In genomic region chrX:1270655-1271054, dm6 we compare ENCODE assay signal across 5 fruit fly cellular contexts.
TF ChIP-seq lines count a peak whose summit lies in the region.

No protein-coding gene starts in this region.

- no peak for TF ChIP-seq CTCF in whole organism, embryonic (GFP tag; optimal IDR thresholded peaks at IDR 0.05; lab: Kevin White, UChicago)

TF ChIP-seq in whole organism, adult, 20 proteins besides CTCF, POLR2A, EP300 and RAD21:
- TF ChIP-seq bab1 (GFP tag; optimal IDR thresholded peaks at IDR 0.05; lab: Kevin White, UChicago) (peak; percentile 63), CG14711 (tag; optimal IDR thresholded peaks at IDR 0.05; lab: Kevin White, UChicago) (peak; percentile 27), CG12768 (GFP tag; optimal IDR thresholded peaks at IDR 0.05; lab: Kevin White, UChicago) (no peak), CG7101 (tag; optimal IDR thresholded peaks at IDR 0.05; lab: Kevin White, UChicago) (peak; percentile 1), pad (GFP tag; optimal IDR thresholded peaks at IDR 0.05; lab: Kevin White, UChicago) (peak; percentile 31), cnc (optimal IDR thresholded peaks at IDR 0.05; lab: Kevin White, UChicago) (no peak)

TF ChIP-seq in whole organism, embryonic, 481 proteins besides CTCF, POLR2A, EP300 and RAD21 (continues in another document):
- TF ChIP-seq Fer1 (GFP tag; optimal IDR thresholded peaks at IDR 0.05; lab: Kevin White, UChicago): peak; percentile 49
- TF ChIP-seq CG4404 (GFP tag; IDR thresholded peaks at IDR 0.05; lab: Robert Waterston, UW): no peak
- TF ChIP-seq Hsf (GFP tag; optimal IDR thresholded peaks at IDR 0.05; lab: Kevin White, UChicago): peak; percentile 20
- TF ChIP-seq CG12219 (GFP tag; optimal IDR thresholded peaks at IDR 0.05; lab: Kevin White, UChicago): peak; percentile 23
- no peak for TF ChIP-seq corto (GFP tag; optimal IDR thresholded peaks at IDR 0.05; lab: Kevin White, UChicago)
- peak; percentile 55 for TF ChIP-seq CG18262 (tag; optimal IDR thresholded peaks at IDR 0.05; lab: Kevin White, UChicago)
- peak; percentile 62 for TF ChIP-seq dmrt99B (tag; optimal IDR thresholded peaks at IDR 0.05; lab: Kevin White, UChicago)
- TF ChIP-seq lbe (GFP tag; optimal IDR thresholded peaks at IDR 0.05; lab: Kevin White, UChicago): no peak
- TF ChIP-seq Opbp (GFP tag; IDR thresholded peaks at IDR 0.05; lab: Robert Waterston, UW; ENCODE audit: partially characterized antibody): no peak
- TF ChIP-seq inv (GFP tag; IDR thresholded peaks at IDR 0.05; lab: Robert Waterston, UW; ENCODE audit: partially characterized antibody): no peak
- peak; percentile 0 for TF ChIP-seq Hr3 (GFP tag; optimal IDR thresholded peaks at IDR 0.05; lab: Kevin White, UChicago)
- TF ChIP-seq sug (tag; optimal IDR thresholded peaks at IDR 0.05; lab: Kevin White, UChicago): peak; percentile 49
- no peak for TF ChIP-seq kay (GFP tag; optimal IDR thresholded peaks at IDR 0.05; lab: Kevin White, UChicago)
- no peak for TF ChIP-seq B-H2 (GFP tag; optimal IDR thresholded peaks at IDR 0.05; lab: Kevin White, UChicago)
- TF ChIP-seq Taf1 (GFP tag; IDR thresholded peaks at IDR 0.05; lab: Robert Waterston, UW): no peak
- TF ChIP-seq tap (tag; optimal IDR thresholded peaks at IDR 0.05; lab: Kevin White, UChicago): peak; percentile 29
- peak; percentile 53 for TF ChIP-seq CG9727 (GFP tag; optimal IDR thresholded peaks at IDR 0.05; lab: Kevin White, UChicago)
- no peak for TF ChIP-seq gsb (GFP tag; IDR thresholded peaks at IDR 0.05; lab: Robert Waterston, UW)
- TF ChIP-seq lmd (GFP tag; IDR thresholded peaks at IDR 0.05; lab: Robert Waterston, UW): peak; percentile 53
- TF ChIP-seq grau (tag; optimal IDR thresholded peaks at IDR 0.05; lab: Kevin White, UChicago): peak; percentile 68
- TF ChIP-seq nerfin-2 (GFP tag; IDR thresholded peaks at IDR 0.05; lab: Robert Waterston, UW; ENCODE audit: partially characterized antibody): no peak

TF ChIP-seq in whole organism, prepupa, 60 proteins besides CTCF, POLR2A, EP300 and RAD21 (continues in another document):
- TF ChIP-seq dsx (GFP tag; optimal IDR thresholded peaks at IDR 0.05; lab: Kevin White, UChicago; ENCODE audit: poor library complexity, severe bottlenecking) (no peak), topi (GFP tag; optimal IDR thresholded peaks at IDR 0.05; lab: Kevin White, UChicago) (peak; percentile 67), CG8119 (GFP tag; IDR thresholded peaks at IDR 0.05; lab: Robert Waterston, UW) (no peak), CG10631 (GFP tag; optimal IDR thresholded peaks at IDR 0.05; lab: Kevin White, UChicago) (peak; percentile 4), CG32006 (GFP tag; optimal IDR thresholded peaks at IDR 0.05; lab: Kevin White, UChicago) (peak; percentile 28), Eip78C (GFP tag; lab: Kevin White, UChicago) (peak; percentile 63), CG8632 (GFP tag; optimal IDR thresholded peaks at IDR 0.05; lab: Kevin White, UChicago) (no peak), Smox (GFP tag; optimal IDR thresholded peaks at IDR 0.05; lab: Kevin White, UChicago) (peak; percentile 39), CG7368 (GFP tag; optimal IDR thresholded peaks at IDR 0.05; lab: Kevin White, UChicago) (no peak), svp (GFP tag; lab: Kevin White, UChicago) (peak; percentile 80), Hr39 (GFP tag; optimal IDR thresholded peaks at IDR 0.05; lab: Kevin White, UChicago) (peak; percentile 29), Sox14 (GFP tag; optimal IDR thresholded peaks at IDR 0.05; lab: Kevin White, UChicago) (peak; percentile 31), Blimp-1 (GFP tag; optimal IDR thresholded peaks at IDR 0.05; lab: Kevin White, UChicago) (peak; percentile 22), CG34406 (GFP tag; optimal IDR thresholded peaks at IDR 0.05; lab: Kevin White, UChicago) (peak; percentile 23), Lpt (GFP tag; optimal IDR thresholded peaks at IDR 0.05; lab: Kevin White, UChicago) (no peak), Hr4 (GFP tag; optimal IDR thresholded peaks at IDR 0.05; lab: Kevin White, UChicago) (no peak), Hr38 (GFP tag; optimal IDR thresholded peaks at IDR 0.05; lab: Kevin White, UChicago) (no peak), CG16779 (tag; optimal IDR thresholded peaks at IDR 0.05; lab: Kevin White, UChicago) (no peak), lz (GFP tag; optimal IDR thresholded peaks at IDR 0.05; lab: Kevin White, UChicago) (peak; percentile 56), CG10669 (GFP tag; optimal IDR thresholded peaks at IDR 0.05; lab: Kevin White, UChicago) (peak; percentile 16), pdm3 (GFP tag; optimal IDR thresholded peaks at IDR 0.05; lab: Kevin White, UChicago) (peak; percentile 23), acj6 (GFP tag; optimal IDR thresholded peaks at IDR 0.05; lab: Kevin White, UChicago) (peak; percentile 9), eg (GFP tag; IDR thresholded peaks at IDR 0.05; lab: Robert Waterston, UW) (peak; percentile 38; the same call in 1 of the 3 replicates)

TF ChIP-seq in whole organism, pupa, 21 proteins besides CTCF, POLR2A, EP300 and RAD21:
- TF ChIP-seq CG12605 (GFP tag; IDR thresholded peaks at IDR 0.05; lab: Robert Waterston, UW): no peak
- no peak for TF ChIP-seq Pif1A (GFP tag; optimal IDR thresholded peaks at IDR 0.05; lab: Kevin White, UChicago)
- TF ChIP-seq CG8301 (tag; optimal IDR thresholded peaks at IDR 0.05; lab: Kevin White, UChicago): peak; percentile 9
- no peak for TF ChIP-seq CG9948 (tag; optimal IDR thresholded peaks at IDR 0.05; lab: Kevin White, UChicago)
- no peak for TF ChIP-seq EcR (GFP tag; optimal IDR thresholded peaks at IDR 0.05; lab: Kevin White, UChicago)
- TF ChIP-seq CG32121 (GFP tag; IDR thresholded peaks at IDR 0.05; lab: Robert Waterston, UW): peak; percentile 37; the same call in 1 of the 2 replicates
- no peak for TF ChIP-seq gl (tag; optimal IDR thresholded peaks at IDR 0.05; lab: Kevin White, UChicago)
- 0 out of 3 replicates have a peak, but pooled peaks have one; percentile 14 for TF ChIP-seq fd96Ca (GFP tag; IDR thresholded peaks at IDR 0.05; lab: Robert Waterston, UW)
- TF ChIP-seq CG15710 (tag; optimal IDR thresholded peaks at IDR 0.05; lab: Kevin White, UChicago): peak; percentile 11
- TF ChIP-seq CG8159 (tag; optimal IDR thresholded peaks at IDR 0.05; lab: Kevin White, UChicago): peak; percentile 19
- TF ChIP-seq Snoo (tag; optimal IDR thresholded peaks at IDR 0.05; lab: Kevin White, UChicago): peak; percentile 23
- peak; percentile 41; the same call in 1 of the 3 replicates for TF ChIP-seq CG4496 (GFP tag; IDR thresholded peaks at IDR 0.05; lab: Robert Waterston, UW)

TF ChIP-seq in whole organism, wandering third instar larva, 38 proteins besides CTCF, POLR2A, EP300 and RAD21:
- TF ChIP-seq Sp1 (GFP tag; optimal IDR thresholded peaks at IDR 0.05; lab: Kevin White, UChicago) (peak; percentile 11), fru (GFP tag; optimal IDR thresholded peaks at IDR 0.05; lab: Kevin White, UChicago) (peak; percentile 64), HLH106 (tag; optimal IDR thresholded peaks at IDR 0.05; lab: Kevin White, UChicago) (peak; percentile 78), brk (GFP tag; optimal IDR thresholded peaks at IDR 0.05; lab: Kevin White, UChicago) (no peak), Dfd (GFP tag; optimal IDR thresholded peaks at IDR 0.05; lab: Kevin White, UChicago) (no peak), Hr78 (GFP tag; optimal IDR thresholded peaks at IDR 0.05; lab: Kevin White, UChicago) (no peak), Abd-B (GFP tag; optimal IDR thresholded peaks at IDR 0.05; lab: Kevin White, UChicago) (no peak), psq (GFP tag; optimal IDR thresholded peaks at IDR 0.05; lab: Kevin White, UChicago) (peak; percentile 25), dmrt93B (GFP tag; optimal IDR thresholded peaks at IDR 0.05; lab: Kevin White, UChicago) (peak; percentile 59), OdsH (GFP tag; optimal IDR thresholded peaks at IDR 0.05; lab: Kevin White, UChicago) (peak; percentile 26), N (GFP tag; optimal IDR thresholded peaks at IDR 0.05; lab: Kevin White, UChicago) (no peak), sv (GFP tag; optimal IDR thresholded peaks at IDR 0.05; lab: Kevin White, UChicago) (peak; percentile 19), ey (GFP tag; optimal IDR thresholded peaks at IDR 0.05; lab: Kevin White, UChicago) (peak; percentile 43), foxo (GFP tag; optimal IDR thresholded peaks at IDR 0.05; lab: Kevin White, UChicago) (peak in 1 of 2 experiments; percentile 44), jim (GFP tag; optimal IDR thresholded peaks at IDR 0.05; lab: Kevin White, UChicago) (no peak), rgr (GFP tag; optimal IDR thresholded peaks at IDR 0.05; lab: Kevin White, UChicago) (peak; percentile 8), h (GFP tag; optimal IDR thresholded peaks at IDR 0.05; lab: Kevin White, UChicago) (peak; percentile 51), woc (GFP tag; optimal IDR thresholded peaks at IDR 0.05; lab: Kevin White, UChicago) (peak; percentile 9), br (GFP tag; optimal IDR thresholded peaks at IDR 0.05; lab: Kevin White, UChicago) (peak; percentile 51), Jra (GFP tag; optimal IDR thresholded peaks at IDR 0.05; lab: Kevin White, UChicago) (no peak)
